Worm (Caenorhabditis elegans): ENCODE data around the gene ZK1010.2.

- no peak for TF ChIP-seq mxl-2 (GFP tag; conservative IDR thresholded peaks at IDR 0.05)
- TF ChIP-seq ztf-11 (tag; optimal IDR thresholded peaks at IDR 0.05), result no peak
- no peak for TF ChIP-seq skn-1 (tag; optimal IDR thresholded peaks at IDR 0.05)
- TF ChIP-seq dpl-1 (GFP tag; optimal IDR thresholded peaks at IDR 0.05), result peak; percentile 83
- TF ChIP-seq daf-12 (tag; optimal IDR thresholded peaks at IDR 0.05), result no peak
- no peak for TF ChIP-seq nhr-76 (tag; optimal IDR thresholded peaks at IDR 0.05)
- peak in 1 of 2 experiments; percentile 19 for TF ChIP-seq ZK546.5 (tag; optimal IDR thresholded peaks at IDR 0.05)
- TF ChIP-seq saeg-2 (GFP tag; IDR thresholded peaks at IDR 0.05), result no peak
- peak in 1 of 2 experiments; percentile 57 for TF ChIP-seq unc-62 (GFP tag; optimal IDR thresholded peaks at IDR 0.05 in 1 of 2)
- no peak for TF ChIP-seq unc-62 (tag; optimal IDR thresholded peaks at IDR 0.05)
- TF ChIP-seq snpc-1.2 (GFP tag; IDR thresholded peaks at IDR 0.05), result 0 out of 2 replicates have a peak, but pooled peaks have one; percentile 42
- TF ChIP-seq nhr-10 (tag; optimal IDR thresholded peaks at IDR 0.05), result no peak
- TF ChIP-seq mep-1 (tag; optimal IDR thresholded peaks at IDR 0.05), result peak; percentile 96
- no peak for TF ChIP-seq ceh-82 (tag; optimal IDR thresholded peaks at IDR 0.05)
Observed at ce11 chrIII:12978473-12979174, 962 bp upstream of the ZK1010.2 start, which contains the start of the genes ubq-2 and frg-1.

All from whole organism, L4 larva.